Worm (Caenorhabditis elegans) whole organism, L3 larva: ENCODE data around the gene lips-7.

Experiments used
- R02D3.7 ChIP-seq: fragments of 150-350 bp; optimal IDR thresholded peaks from 2 replicates; lab custom pipeline; 2014; ENCODE audit warnings: missing biosample characterization, missing genetic modification characterization
- ceh-82 ChIP-seq: fragments of 150-350 bp; optimal IDR thresholded peaks from 2 replicates; lab custom pipeline; 2014; ENCODE audit warnings: missing biosample characterization, missing genetic modification characterization
- elt-3 ChIP-seq, 3 experiments: fragments of 150-350 bp in 1 of 3; sonication (generic microtip) in 2 of 3; optimal IDR thresholded peaks; 2 replicates in 2 of 3; 4 replicates in 1 of 3; lab custom pipeline; 2014 to 2017; ENCODE audit warnings: missing biosample characterization in 3 of 3, missing genetic modification characterization in 3 of 3
- mdl-1 ChIP-seq: fragments of 150-350 bp; optimal IDR thresholded peaks from 2 replicates; lab custom pipeline; 2014; ENCODE audit warnings: missing biosample characterization, missing genetic modification characterization
- nhr-12 ChIP-seq: fragments of 150-350 bp; optimal IDR thresholded peaks from 2 replicates; lab custom pipeline; 2014; ENCODE audit warnings: missing biosample characterization, missing genetic modification characterization
- nhr-28 ChIP-seq: fragments of 150-350 bp; optimal IDR thresholded peaks from 2 replicates; lab custom pipeline; 2014; ENCODE audit warnings: missing biosample characterization, missing genetic modification characterization
- pqm-1 ChIP-seq: fragments of 150-350 bp; optimal IDR thresholded peaks from 2 replicates; lab custom pipeline; 2017; ENCODE audit warnings: missing biosample characterization, missing genetic modification characterization, inconsistent platforms
- zag-1 ChIP-seq: fragments of 150-350 bp; optimal IDR thresholded peaks from 2 replicates; lab custom pipeline; 2014; ENCODE audit warnings: missing biosample characterization, missing genetic modification characterization

DNA sequence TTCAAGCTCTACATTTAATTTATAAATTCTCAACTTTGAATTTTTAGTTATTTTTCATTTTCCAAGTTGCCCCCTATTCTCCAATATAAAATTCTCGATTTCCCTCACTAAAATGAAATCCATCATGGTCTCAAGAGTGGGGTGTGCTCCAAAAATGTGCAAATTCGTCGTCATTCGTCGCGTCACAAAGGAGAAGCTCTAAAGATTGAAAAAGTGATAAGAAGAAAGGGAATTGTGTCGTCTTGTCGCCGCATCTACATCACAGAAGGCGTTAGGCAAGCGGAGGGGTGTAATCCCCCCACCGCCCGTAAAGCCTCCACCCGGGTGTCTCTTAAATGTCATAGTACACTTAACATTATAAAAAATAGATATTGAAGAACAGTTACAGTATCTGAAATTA is 39.7 kb upstream of the lips-7 start:
- no peak for TF ChIP-seq nhr-28 (tag; lab: Kevin White, UChicago)
- no peak for TF ChIP-seq pqm-1 (tag; lab: Kevin White, UChicago)
- no peak for TF ChIP-seq R02D3.7 (tag; lab: Kevin White, UChicago)
- TF ChIP-seq zag-1 (tag; lab: Kevin White, UChicago): no peak
- TF ChIP-seq elt-3 (tag; optimal IDR thresholded peaks at IDR 0.05; lab: Kevin White, UChicago): no peak
- TF ChIP-seq ceh-82 (tag; lab: Kevin White, UChicago): no peak
- no peak for TF ChIP-seq nhr-12 (tag; lab: Kevin White, UChicago)
- TF ChIP-seq mdl-1: no peak
